Worm (Caenorhabditis elegans): Measurements from ENCODE around the gene unc-76.

ce11 chrV:15119517-15119916 is 48.0 kb downstream of the unc-76 start, which contains the start of gene flor-1:
- TF ChIP-seq hlh-4 (tag; optimal IDR thresholded peaks at IDR 0.05) (no peak), lsy-2 (tag; optimal IDR thresholded peaks at IDR 0.05) (no peak), zag-1 (tag; optimal IDR thresholded peaks at IDR 0.05) (no peak), nhr-76 (tag; optimal IDR thresholded peaks at IDR 0.05) (no peak), tbx-2 (tag; optimal IDR thresholded peaks at IDR 0.05) (no peak), fkh-10 (GFP tag; optimal IDR thresholded peaks at IDR 0.05) (no peak), grh-1 (GFP tag; IDR thresholded peaks at IDR 0.05) (no peak), jun-1 (tag; optimal IDR thresholded peaks at IDR 0.05) (no peak), rnt-1 (tag; optimal IDR thresholded peaks at IDR 0.05) (no peak), nhr-77 (tag; optimal IDR thresholded peaks at IDR 0.05) (no peak), ceh-82 (tag; optimal IDR thresholded peaks at IDR 0.05) (no peak)
